Worm (Caenorhabditis elegans) whole organism, young adult: ENCODE results near the gene lin-2.

ENCODE experiments used
- B0019.2 ChIP-seq: fragments of 200-800 bp; sonication (Bioruptor generic); conservative IDR thresholded peaks from 2 replicates; pipeline ENCODE4 v1.3.6; 2022; ENCODE audit warnings: missing genetic modification reagents, missing genetic modification characterization, missing compliant biosample characterization
- B0261.1 ChIP-seq: sonication (generic microtip); optimal IDR thresholded peaks from 2 replicates; lab custom pipeline; 2016; ENCODE audit warnings: mild to moderate bottlenecking, missing genetic modification characterization, moderate library complexity, missing compliant biosample characterization
- C06A6.2 ChIP-seq: fragments of 200-800 bp; sonication (Bioruptor generic); conservative IDR thresholded peaks from 2 replicates; pipeline ENCODE4 v1.3.6; 2022; ENCODE audit warnings: missing genetic modification characterization, missing compliant biosample characterization
- F49E8.2 ChIP-seq: sonication (generic microtip); optimal IDR thresholded peaks from 3 replicates; lab custom pipeline; 2017; ENCODE audit warnings: missing genetic modification characterization, mild to moderate bottlenecking, missing compliant biosample characterization, antibody characterized with exemption, moderate library complexity; ENCODE audit not compliant: insufficient read depth
- F52B5.7 ChIP-seq: sonication (generic microtip); optimal IDR thresholded peaks from 2 replicates; lab custom pipeline; 2016; ENCODE audit warnings: mild to moderate bottlenecking, missing genetic modification characterization, missing compliant biosample characterization
- F57C9.4 ChIP-seq: sonication (generic microtip); optimal IDR thresholded peaks from 2 replicates; lab custom pipeline; 2017; ENCODE audit warnings: mild to moderate bottlenecking, missing genetic modification characterization, missing compliant biosample characterization
- K11D2.4 ChIP-seq: fragments of 200-800 bp; sonication (Bioruptor generic); IDR thresholded peaks from 2 replicates; pipeline ENCODE4 v1.3.6; 2022; ENCODE audit warnings: missing genetic modification reagents, missing genetic modification characterization, missing compliant biosample characterization
- T07F8.4 ChIP-seq: sonication (generic microtip); optimal IDR thresholded peaks from 2 replicates; lab custom pipeline; 2016; ENCODE audit warnings: mild to moderate bottlenecking, missing genetic modification characterization, moderate library complexity, missing compliant biosample characterization
- ZK185.1 ChIP-seq: sonication (generic microtip); optimal IDR thresholded peaks from 2 replicates; lab custom pipeline; 2016; ENCODE audit warnings: mild to moderate bottlenecking, missing genetic modification characterization, missing compliant biosample characterization; ENCODE audit not compliant: poor library complexity, severe bottlenecking
- aptf-3 ChIP-seq: fragments of 200-800 bp; sonication (Bioruptor generic); IDR thresholded peaks from 2 replicates; pipeline ENCODE4 v1.3.6; 2022; ENCODE audit warnings: missing genetic modification characterization, missing compliant biosample characterization
- attf-5 ChIP-seq: fragments of 200-800 bp; sonication (Bioruptor generic); optimal IDR thresholded peaks from 2 replicates; lab custom pipeline; 2018; ENCODE audit warnings: mild to moderate bottlenecking, missing genetic modification characterization, missing compliant biosample characterization
- bed-1 ChIP-seq: fragments of 200-800 bp; sonication (Bioruptor generic); IDR thresholded peaks from 2 replicates; pipeline ENCODE4 v1.3.6; 2022; ENCODE audit warnings: missing genetic modification reagents, missing genetic modification characterization, missing compliant biosample characterization
- cebp-1 ChIP-seq, 2 experiments: fragments of 200-800 bp in 1 of 2; sonication (Bioruptor generic) in 1 of 2; sonication (generic microtip) in 1 of 2; IDR thresholded peaks in 1 of 2; optimal IDR thresholded peaks in 1 of 2; 2 replicates each; pipeline versions ENCODE4 v1.3.6 to Lab custom; 2017 to 2022; ENCODE audit warnings: missing compliant biosample characterization in 2 of 2, missing genetic modification characterization in 2 of 2, mild to moderate bottlenecking in 1 of 2, missing genetic modification reagents in 1 of 2, moderate library complexity in 1 of 2
- ceh-79 ChIP-seq: sonication (generic microtip); optimal IDR thresholded peaks from 2 replicates; lab custom pipeline; 2017; ENCODE audit warnings: mild to moderate bottlenecking, missing genetic modification characterization, missing compliant biosample characterization
- chd-7 ChIP-seq: sonication (generic microtip); optimal IDR thresholded peaks from 2 replicates; lab custom pipeline; 2016; ENCODE audit warnings: mild to moderate bottlenecking, missing genetic modification characterization, moderate library complexity, missing compliant biosample characterization
- egl-18 ChIP-seq: fragments of 200-800 bp; sonication (Bioruptor generic); IDR thresholded peaks from 2 replicates; pipeline ENCODE4 v1.3.6; 2022; ENCODE audit warnings: missing genetic modification reagents, missing genetic modification characterization, missing compliant biosample characterization
- egl-44 ChIP-seq: fragments of 200-800 bp; sonication (Bioruptor generic); IDR thresholded peaks from 2 replicates; pipeline ENCODE4 v1.3.6; 2022; ENCODE audit warnings: missing genetic modification reagents, missing genetic modification characterization, missing compliant biosample characterization
- fkh-3 ChIP-seq: sonication (generic microtip); optimal IDR thresholded peaks from 2 replicates; lab custom pipeline; 2016; ENCODE audit warnings: mild to moderate bottlenecking, missing genetic modification characterization, missing compliant biosample characterization
- hlh-26 ChIP-seq: fragments of 200-800 bp; sonication (Bioruptor generic); conservative IDR thresholded peaks from 2 replicates; pipeline ENCODE4 v1.3.6; 2022; ENCODE audit warnings: missing genetic modification reagents, missing genetic modification characterization, missing compliant biosample characterization
- hmg-20 ChIP-seq: fragments of 200-800 bp; sonication (Bioruptor generic); IDR thresholded peaks from 2 replicates; pipeline ENCODE4 v1.3.6; 2022; ENCODE audit warnings: missing genetic modification reagents, missing genetic modification characterization, missing compliant biosample characterization
- let-607 ChIP-seq, 2 experiments: fragments of 200-800 bp in 1 of 2; sonication (Bioruptor generic) in 1 of 2; sonication (generic microtip) in 1 of 2; optimal IDR thresholded peaks; 2 replicates each; lab custom pipeline; 2016 to 2018; ENCODE audit warnings: mild to moderate bottlenecking in 2 of 2, missing compliant biosample characterization in 2 of 2, missing genetic modification characterization in 2 of 2, moderate library complexity in 2 of 2, missing genotype in 1 of 2
- lin-35 ChIP-seq, 3 experiments: fragments of 150-350 bp in 2 of 3; sonication (generic microtip) in 1 of 3; optimal IDR thresholded peaks; 2 replicates each; lab custom pipeline; 2014 to 2018; ENCODE audit warnings: missing biosample characterization in 3 of 3, missing genetic modification characterization in 3 of 3, missing genetic modification reagents in 3 of 3
- lin-54 ChIP-seq: fragments of 200-800 bp; sonication (Bioruptor generic); optimal IDR thresholded peaks from 2 replicates; lab custom pipeline; 2018; ENCODE audit warnings: mild to moderate bottlenecking, missing genetic modification characterization, missing compliant biosample characterization
- lir-1 ChIP-seq: fragments of 200-800 bp; sonication (Bioruptor generic); conservative IDR thresholded peaks from 2 replicates; pipeline ENCODE4 v1.3.6; 2022; ENCODE audit warnings: missing genetic modification reagents, missing genetic modification characterization, missing compliant biosample characterization
- madf-10 ChIP-seq: sonication (generic microtip); optimal IDR thresholded peaks from 2 replicates; lab custom pipeline; 2016; ENCODE audit warnings: mild to moderate bottlenecking, missing genetic modification characterization, missing compliant biosample characterization
- madf-6 ChIP-seq: fragments of 200-800 bp; sonication (Bioruptor generic); IDR thresholded peaks from 2 replicates; pipeline ENCODE4 v1.3.6; 2022; ENCODE audit warnings: missing genetic modification reagents, missing genetic modification characterization, missing compliant biosample characterization
- madf-8 ChIP-seq: fragments of 200-800 bp; sonication (Bioruptor generic); conservative IDR thresholded peaks from 2 replicates; pipeline ENCODE4 v1.3.6; 2022; ENCODE audit warnings: missing genetic modification reagents, missing genetic modification characterization, missing compliant biosample characterization
- mcd-1 ChIP-seq: fragments of 200-800 bp; sonication (Bioruptor generic); IDR thresholded peaks from 2 replicates; pipeline ENCODE4 v1.3.6; 2022; ENCODE audit warnings: missing genetic modification reagents, missing genetic modification characterization, missing compliant biosample characterization
- nhr-80 ChIP-seq: sonication (generic microtip); optimal IDR thresholded peaks from 2 replicates; lab custom pipeline; 2016; ENCODE audit warnings: missing genetic modification characterization, missing compliant biosample characterization
- nhr-90 ChIP-seq: sonication (generic microtip); optimal IDR thresholded peaks from 2 replicates; lab custom pipeline; 2016; ENCODE audit warnings: missing genotype, mild to moderate bottlenecking, missing genetic modification characterization, missing compliant biosample characterization
- snpc-4 ChIP-seq, 5 experiments: fragments of 150-350 bp in 1 of 5; sonication (generic microtip) in 4 of 5; optimal IDR thresholded peaks; 2 replicates each; lab custom pipeline; 2014 to 2018; ENCODE audit warnings: missing genetic modification characterization in 5 of 5, missing biosample characterization in 3 of 5, antibody characterized with exemption in 2 of 5, mild to moderate bottlenecking in 2 of 5, missing compliant biosample characterization in 2 of 5, missing genotype in 2 of 5, moderate library complexity in 2 of 5, missing genetic modification reagents in 1 of 5
- tlf-1 ChIP-seq: fragments of 200-800 bp; sonication (Bioruptor generic); optimal IDR thresholded peaks from 2 replicates; lab custom pipeline; 2018; ENCODE audit warnings: mild to moderate bottlenecking, missing genetic modification characterization, missing compliant biosample characterization
- xnd-1 ChIP-seq: sonication (generic microtip); optimal IDR thresholded peaks from 2 replicates; lab custom pipeline; 2016; ENCODE audit warnings: missing genotype, missing genetic modification reagents, missing genetic modification characterization, missing compliant biosample characterization
- zfh-2 ChIP-seq: fragments of 200-800 bp; sonication (Bioruptor generic); conservative IDR thresholded peaks from 2 replicates; pipeline ENCODE4 v1.3.6; 2022; ENCODE audit warnings: missing genetic modification reagents, missing genetic modification characterization, missing compliant biosample characterization
- zim-3 ChIP-seq: sonication (generic microtip); optimal IDR thresholded peaks from 2 replicates; lab custom pipeline; 2017; ENCODE audit warnings: mild to moderate bottlenecking, missing genetic modification characterization, moderate library complexity, missing compliant biosample characterization
- ztf-25 ChIP-seq: fragments of 200-800 bp; sonication (Bioruptor generic); IDR thresholded peaks from 2 replicates; pipeline ENCODE4 v1.3.6; 2022; ENCODE audit warnings: missing genetic modification reagents, missing genetic modification characterization, missing compliant biosample characterization
- ztf-6 ChIP-seq: fragments of 200-800 bp; sonication (Bioruptor generic); IDR thresholded peaks from 2 replicates; pipeline ENCODE4 v1.3.6; 2022; ENCODE audit warnings: missing genetic modification reagents, missing genetic modification characterization, missing compliant biosample characterization

Gene lin-2

ce11 chrX:12452143-12452570 is 38.3 kb upstream of the lin-2 start (continued):
- TF ChIP-seq madf-10 (tag; lab: Kevin White, UChicago) (peak; percentile 69), aptf-3 (GFP tag; lab: Robert Waterston, UW) (no peak), tlf-1 (GFP tag; lab: Kevin White, UChicago) (no peak), C06A6.2 (GFP tag; lab: Robert Waterston, UW) (no peak), lin-35 (GFP tag; optimal IDR thresholded peaks at IDR 0.05; lab: Kevin White, UChicago) (peak in 1 of 3 experiments; percentile 24), attf-5 (GFP tag; lab: Kevin White, UChicago) (peak; percentile 57), ZK185.1 (no peak), lir-1 (0 out of 2 replicates have a peak, but pooled peaks have one; percentile 20), F49E8.2 (no peak), chd-7 (tag; lab: Kevin White, UChicago) (peak; percentile 53), nhr-90 (tag; lab: Kevin White, UChicago) (peak; percentile 7), madf-6 (0 out of 2 replicates have a peak, but pooled peaks have one; percentile 16), hlh-26 (GFP tag; lab: Robert Waterston, UW) (no peak), ceh-79 (tag; lab: Kevin White, UChicago) (peak; percentile 11), snpc-4 (GFP tag; optimal IDR thresholded peaks at IDR 0.05; lab: Kevin White, UChicago) (peak; percentile 9), snpc-4 (tag; optimal IDR thresholded peaks at IDR 0.05; lab: Kevin White, UChicago) (peak in 1 of 4 experiments; percentile 29), egl-18 (0 out of 2 replicates have a peak, but pooled peaks have one; percentile 3), hmg-20 (no peak), ztf-6 (GFP tag; lab: Robert Waterston, UW) (0 out of 2 replicates have a peak, but pooled peaks have one; percentile 15), cebp-1 (GFP tag; IDR thresholded peaks at IDR 0.05; lab: Robert Waterston, UW) (no peak), cebp-1 (tag; optimal IDR thresholded peaks at IDR 0.05; lab: Kevin White, UChicago) (peak; percentile 71), K11D2.4 (GFP tag; lab: Robert Waterston, UW) (peak; percentile 56), B0261.1 (tag; lab: Kevin White, UChicago) (peak; percentile 11), lin-54 (GFP tag; lab: Kevin White, UChicago) (peak; percentile 29), zim-3 (tag; lab: Kevin White, UChicago) (no peak)

- TF ChIP-seq B0019.2 (GFP tag; lab: Robert Waterston, UW): no peak
- no peak for TF ChIP-seq egl-44 (GFP tag; lab: Robert Waterston, UW)
- peak; percentile 58 for TF ChIP-seq nhr-80 (tag; lab: Kevin White, UChicago)
- no peak for TF ChIP-seq nhr-90 (tag; lab: Kevin White, UChicago)
Observed at ce11 chrX:12451258-12451657, 37.4 kb upstream of the lin-2 start.

DNA sequence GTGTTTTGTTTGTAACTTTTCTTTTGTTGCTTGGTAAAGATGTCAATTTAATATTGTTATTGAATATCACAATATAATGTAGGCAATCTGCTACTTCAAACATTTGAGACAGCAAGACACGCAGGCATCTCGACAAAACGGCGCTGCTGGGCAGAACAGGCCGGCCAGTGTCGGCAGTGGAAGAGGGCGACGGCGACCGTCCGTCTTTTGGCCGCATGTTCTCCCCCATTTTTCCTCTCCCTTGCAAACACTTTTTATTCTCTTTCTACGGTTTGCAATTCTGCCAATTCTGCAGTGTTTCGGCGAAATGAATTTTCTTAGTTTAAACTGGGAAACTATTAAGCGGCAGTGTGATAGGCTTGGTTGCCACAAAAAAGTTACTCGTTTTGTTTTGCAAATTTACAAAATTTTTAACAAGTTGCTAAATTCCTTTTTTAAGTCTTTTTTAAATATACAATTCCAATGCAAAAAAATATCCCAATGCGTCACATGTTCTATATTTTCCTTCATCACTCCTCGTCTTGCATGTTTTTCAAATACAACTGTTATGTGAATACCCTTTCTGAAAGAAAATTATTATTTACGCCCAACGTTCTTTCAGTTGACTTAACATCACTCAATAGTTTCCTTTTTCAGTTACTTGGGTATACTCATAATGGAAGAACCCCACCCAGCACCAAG is 35.6 kb upstream of the lin-2 start, which contains the start of gene T18D3.6:
Gene T18D3.6 (plus strand): TSS at position 631 of the 681 bp plus-strand sequence.
- TF ChIP-seq ztf-25 (GFP tag; lab: Robert Waterston, UW) (no peak), xnd-1 (tag; lab: Kevin White, UChicago) (no peak), cebp-1 (GFP tag; IDR thresholded peaks at IDR 0.05; lab: Robert Waterston, UW) (no peak), cebp-1 (tag; optimal IDR thresholded peaks at IDR 0.05; lab: Kevin White, UChicago) (peak; percentile 21), let-607 (tag; optimal IDR thresholded peaks at IDR 0.05; lab: Kevin White, UChicago) (no peak), nhr-80 (tag; lab: Kevin White, UChicago) (peak; percentile 72), zfh-2 (GFP tag; lab: Robert Waterston, UW) (peak; percentile 90), K11D2.4 (GFP tag; lab: Robert Waterston, UW) (no peak), bed-1 (GFP tag; lab: Robert Waterston, UW) (no peak), F52B5.7 (tag; lab: Kevin White, UChicago) (no peak), fkh-3 (no peak), madf-8 (GFP tag; lab: Robert Waterston, UW) (no peak), mcd-1 (GFP tag; lab: Robert Waterston, UW) (peak; percentile 52), F57C9.4 (tag; lab: Kevin White, UChicago) (no peak), T07F8.4 (no peak)
